Fruit fly (Drosophila melanogaster) whole organism, embryonic: ENCODE measurements around the gene CG33108.
A peak's percentile ranks its signal among the peaks of the same experiment; 100 is the strongest.

ENCODE experiments used
- Aef1 ChIP-seq: fragments of 200-800 bp; sonication (Bioruptor generic); IDR thresholded peaks from 3 replicates; pipeline ENCODE4 v1.3.6; 2022; ENCODE audit warnings: missing biosample characterization, missing genetic modification characterization
- Bgb ChIP-seq: fragments of 200-800 bp; sonication (Bioruptor generic); IDR thresholded peaks from 2 replicates; pipeline ENCODE4 v1.3.6; 2022; ENCODE audit warnings: missing biosample characterization, missing genetic modification characterization; ENCODE audit not compliant: partially characterized antibody
- Blimp-1 ChIP-seq: fragments of 200-800 bp; sonication (Bioruptor generic); optimal IDR thresholded peaks from 3 replicates; lab custom pipeline; 2018; ENCODE audit warnings: missing biosample characterization, missing genetic modification characterization, mild to moderate bottlenecking, moderate library complexity, missing genetic modification reagents
- CG10979 ChIP-seq: fragments of 200-800 bp; sonication (Bioruptor generic); optimal IDR thresholded peaks from 2 replicates; lab custom pipeline; 2018; ENCODE audit warnings: missing biosample characterization, mild to moderate bottlenecking, missing genetic modification characterization, moderate library complexity
- CG11504 ChIP-seq: fragments of 200-800 bp; sonication (Bioruptor generic); optimal IDR thresholded peaks from 3 replicates; lab custom pipeline; 2019; ENCODE audit warnings: missing biosample characterization, mild to moderate bottlenecking, missing genetic modification characterization, moderate library complexity
- CG11696 ChIP-seq: fragments of 200-800 bp; sonication (Bioruptor generic); IDR thresholded peaks from 2 replicates; pipeline ENCODE4 v1.3.6; 2022; ENCODE audit warnings: missing biosample characterization, missing genetic modification characterization
- CG12071 ChIP-seq: fragments of 200-800 bp; sonication (Bioruptor generic); optimal IDR thresholded peaks from 3 replicates; lab custom pipeline; 2018; ENCODE audit warnings: missing biosample characterization, mild to moderate bottlenecking, missing genetic modification characterization
- CG12155 ChIP-seq: fragments of 200-800 bp; sonication (Bioruptor generic); optimal IDR thresholded peaks from 3 replicates; lab custom pipeline; 2016; ENCODE audit warnings: missing biosample characterization, missing genetic modification characterization
- CG12942 ChIP-seq: fragments of 200-800 bp; sonication (Bioruptor generic); optimal IDR thresholded peaks from 3 replicates; lab custom pipeline; 2016; ENCODE audit warnings: missing biosample characterization, missing genetic modification characterization
- CG14441 ChIP-seq: fragments of 200-800 bp; sonication (Bioruptor generic); IDR thresholded peaks from 2 replicates; pipeline ENCODE4 v1.3.6; 2022; ENCODE audit warnings: missing biosample characterization, missing genetic modification characterization
- CG18476 ChIP-seq: fragments of 200-800 bp; sonication (Bioruptor generic); optimal IDR thresholded peaks from 2 replicates; lab custom pipeline; 2016; ENCODE audit warnings: missing biosample characterization, mild to moderate bottlenecking, missing genetic modification characterization
- CG18619 ChIP-seq: fragments of 200-800 bp; sonication (Bioruptor generic); optimal IDR thresholded peaks from 3 replicates; lab custom pipeline; 2017; ENCODE audit warnings: missing biosample characterization, mild to moderate bottlenecking, missing genetic modification characterization
- CG33213 ChIP-seq: fragments of 200-800 bp; sonication (Bioruptor generic); optimal IDR thresholded peaks from 3 replicates; lab custom pipeline; 2016; ENCODE audit warnings: missing biosample characterization, missing genetic modification characterization
- CG34224 ChIP-seq: fragments of 200-800 bp; sonication (Bioruptor generic); IDR thresholded peaks from 3 replicates; pipeline ENCODE4 v1.3.6; 2022; ENCODE audit warnings: missing biosample characterization, missing genetic modification characterization; ENCODE audit not compliant: partially characterized antibody
- CG4282 ChIP-seq: fragments of 200-800 bp; sonication (Bioruptor generic); optimal IDR thresholded peaks from 2 replicates; lab custom pipeline; 2016; ENCODE audit warnings: missing biosample characterization, missing genetic modification characterization
- CG6254 ChIP-seq: fragments of 200-800 bp; sonication (Bioruptor generic); optimal IDR thresholded peaks from 3 replicates; lab custom pipeline; 2017; ENCODE audit warnings: mild to moderate bottlenecking, missing biosample characterization, missing genetic modification reagents, missing genetic modification characterization
- CG7987 ChIP-seq: fragments of 200-800 bp; sonication (Bioruptor generic); optimal IDR thresholded peaks from 2 replicates; lab custom pipeline; 2018; ENCODE audit warnings: missing biosample characterization, mild to moderate bottlenecking, missing genetic modification characterization, moderate library complexity
- CG8290 ChIP-seq, 3 experiments: fragments of 200-800 bp; sonication (Bioruptor generic); optimal IDR thresholded peaks; 2 replicates each; lab custom pipeline; 2016 to 2019; ENCODE audit warnings: missing biosample characterization in 3 of 3, missing genetic modification characterization in 3 of 3, mild to moderate bottlenecking in 2 of 3, moderate library complexity in 1 of 3
- CG9932 ChIP-seq: fragments of 200-800 bp; sonication (Bioruptor generic); IDR thresholded peaks from 2 replicates; pipeline ENCODE4 v1.3.6; 2022; ENCODE audit warnings: missing biosample characterization, missing genetic modification characterization
- Chrac-16 ChIP-seq: fragments of 200-800 bp; sonication (Bioruptor generic); optimal IDR thresholded peaks from 3 replicates; lab custom pipeline; 2016; ENCODE audit warnings: missing biosample characterization, missing genetic modification characterization
- ERR ChIP-seq: fragments of 200-800 bp; sonication (Bioruptor generic); optimal IDR thresholded peaks from 2 replicates; lab custom pipeline; 2016; ENCODE audit warnings: missing biosample characterization, missing genetic modification characterization
- Fer3 ChIP-seq: fragments of 200-800 bp; sonication (Bioruptor generic); optimal IDR thresholded peaks from 2 replicates; lab custom pipeline; 2018; ENCODE audit warnings: missing biosample characterization, mild to moderate bottlenecking, missing genetic modification characterization, moderate library complexity
- GATAe ChIP-seq: fragments of 200-800 bp; sonication (Bioruptor generic); conservative IDR thresholded peaks from 2 replicates; pipeline ENCODE4 v1.3.6; 2022; ENCODE audit warnings: missing biosample characterization, missing genetic modification characterization
- HHEX ChIP-seq: fragments of 200-800 bp; sonication (Bioruptor generic); optimal IDR thresholded peaks from 3 replicates; lab custom pipeline; 2017; ENCODE audit warnings: missing biosample characterization, mild to moderate bottlenecking, missing genetic modification characterization, missing genetic modification reagents
- HLH4C ChIP-seq: fragments of 200-800 bp; sonication (Bioruptor generic); IDR thresholded peaks from 3 replicates; pipeline ENCODE4 v1.3.6; 2022; ENCODE audit warnings: missing biosample characterization, missing genetic modification characterization; ENCODE audit not compliant: partially characterized antibody
- MBD-R2 ChIP-seq: fragments of 200-800 bp; sonication (Bioruptor generic); IDR thresholded peaks from 2 replicates; pipeline ENCODE4 v1.3.6; 2022; ENCODE audit warnings: missing biosample characterization, missing genetic modification characterization
- MESR4 ChIP-seq: fragments of 200-800 bp; sonication (Bioruptor generic); optimal IDR thresholded peaks from 2 replicates; lab custom pipeline; 2018; ENCODE audit warnings: missing biosample characterization, mild to moderate bottlenecking, missing genetic modification characterization, moderate library complexity
- MTF-1 ChIP-seq: fragments of 200-800 bp; sonication (Bioruptor generic); optimal IDR thresholded peaks from 2 replicates; lab custom pipeline; 2018; ENCODE audit warnings: missing biosample characterization, mild to moderate bottlenecking, missing genetic modification characterization, borderline replicate concordance
- Meics ChIP-seq: fragments of 200-800 bp; sonication (Bioruptor generic); optimal IDR thresholded peaks from 2 replicates; lab custom pipeline; 2017; ENCODE audit warnings: missing biosample characterization, mild to moderate bottlenecking, missing genetic modification characterization
- Sry-β ChIP-seq: fragments of 200-800 bp; sonication (Bioruptor generic); optimal IDR thresholded peaks from 2 replicates; lab custom pipeline; 2018; ENCODE audit warnings: missing biosample characterization, mild to moderate bottlenecking, missing genetic modification characterization, moderate library complexity
- TFAM ChIP-seq: fragments of 200-800 bp; sonication (Bioruptor generic); optimal IDR thresholded peaks from 2 replicates; lab custom pipeline; 2017; ENCODE audit warnings: missing biosample characterization, missing genetic modification characterization, inconsistent platforms
- amos ChIP-seq: fragments of 200-800 bp; sonication (Bioruptor generic); IDR thresholded peaks from 2 replicates; pipeline ENCODE4 v1.3.6; 2022; ENCODE audit warnings: missing biosample characterization, missing genetic modification characterization; ENCODE audit not compliant: partially characterized antibody
- ap ChIP-seq: fragments of 200-800 bp; sonication (Bioruptor generic); IDR thresholded peaks from 2 replicates; pipeline ENCODE4 v1.3.6; 2022; ENCODE audit warnings: missing biosample characterization, missing genetic modification characterization
- ato ChIP-seq: fragments of 200-800 bp; sonication (Bioruptor generic); IDR thresholded peaks from 2 replicates; pipeline ENCODE4 v1.3.6; 2022; ENCODE audit warnings: missing biosample characterization, missing genetic modification characterization; ENCODE audit not compliant: partially characterized antibody
- az2 ChIP-seq: fragments of 200-800 bp; sonication (Bioruptor generic); optimal IDR thresholded peaks from 3 replicates; lab custom pipeline; 2016; ENCODE audit warnings: missing biosample characterization, missing genetic modification characterization
- crc ChIP-seq: fragments of 200-800 bp; sonication (Bioruptor generic); optimal IDR thresholded peaks from 2 replicates; lab custom pipeline; 2016; ENCODE audit warnings: missing biosample characterization, missing genetic modification characterization
- ems ChIP-seq: fragments of 200-800 bp; sonication (Bioruptor generic); optimal IDR thresholded peaks from 3 replicates; lab custom pipeline; 2016; ENCODE audit warnings: missing biosample characterization, missing genetic modification characterization
- ftz-f1 ChIP-seq: fragments of 200-800 bp; sonication (Bioruptor generic); optimal IDR thresholded peaks from 2 replicates; lab custom pipeline; 2016; ENCODE audit warnings: missing biosample characterization, missing genetic modification characterization
- hb ChIP-seq: fragments of 200-800 bp; sonication (Bioruptor generic); IDR thresholded peaks from 3 replicates; pipeline ENCODE4 v1.3.6; 2022; ENCODE audit warnings: missing biosample characterization, missing genetic modification characterization; ENCODE audit not compliant: partially characterized antibody
- hkb ChIP-seq, 2 experiments: fragments of 200-800 bp in 1 of 2; fragments of >200 bp in 1 of 2; sonication (Bioruptor generic) in 1 of 2; IDR thresholded peaks in 1 of 2; optimal IDR thresholded peaks in 1 of 2; 2 replicates each; pipeline versions ENCODE4 v1.3.6 to Lab custom; 2017 to 2022; ENCODE audit warnings: missing biosample characterization in 1 of 2, missing genetic modification characterization in 1 of 2
- kni ChIP-seq: fragments of 200-800 bp; sonication (Bioruptor generic); optimal IDR thresholded peaks from 3 replicates; lab custom pipeline; 2017; ENCODE audit warnings: mild to moderate bottlenecking, missing biosample characterization, missing genetic modification reagents, missing genetic modification characterization
- lov ChIP-seq, 2 experiments: fragments of 200-800 bp in 1 of 2; fragments of >200 bp in 1 of 2; sonication (Bioruptor generic) in 1 of 2; IDR thresholded peaks in 1 of 2; optimal IDR thresholded peaks in 1 of 2; 2 replicates in 1 of 2; 3 replicates in 1 of 2; pipeline versions ENCODE4 v1.3.6 to Lab custom; 2017 to 2022; ENCODE audit warnings: missing biosample characterization in 1 of 2, missing genetic modification characterization in 1 of 2
- onecut ChIP-seq: fragments of 200-800 bp; sonication (Bioruptor generic); IDR thresholded peaks from 2 replicates; pipeline ENCODE4 v1.3.6; 2022; ENCODE audit warnings: missing biosample characterization, missing genetic modification characterization
- run ChIP-seq: fragments of 200-800 bp; sonication (Bioruptor generic); optimal IDR thresholded peaks from 3 replicates; lab custom pipeline; 2018; ENCODE audit warnings: missing biosample characterization, mild to moderate bottlenecking, missing genetic modification characterization
- schlank ChIP-seq: fragments of 200-800 bp; sonication (Bioruptor generic); optimal IDR thresholded peaks from 2 replicates; lab custom pipeline; 2018; ENCODE audit warnings: missing biosample characterization, mild to moderate bottlenecking, missing genetic modification characterization
- tna ChIP-seq: fragments of 200-800 bp; sonication (Bioruptor generic); IDR thresholded peaks from 2 replicates; pipeline ENCODE4 v1.3.6; 2022; ENCODE audit warnings: missing biosample characterization, missing genetic modification characterization; ENCODE audit not compliant: partially characterized antibody
- vvl ChIP-seq: fragments of 200-800 bp; sonication (Bioruptor generic); IDR thresholded peaks from 2 replicates; pipeline ENCODE4 v1.3.6; 2022; ENCODE audit warnings: missing biosample characterization, missing genetic modification characterization

Gene CG33108

dm6 chr3R:24025715-24026467 is 30.4 kb downstream of the CG33108 start (continued):
- TF ChIP-seq schlank (tag; lab: Kevin White, UChicago) (no peak), CG18476 (no peak), MTF-1 (GFP tag; lab: Kevin White, UChicago) (no peak), CG34224 (GFP tag; lab: Robert Waterston, UW) (no peak), ftz-f1 (GFP tag; lab: Kevin White, UChicago) (no peak), CG6254 (GFP tag; lab: Kevin White, UChicago) (no peak), Aef1 (GFP tag; lab: Robert Waterston, UW) (no peak), hb (GFP tag; lab: Robert Waterston, UW) (no peak), CG12155 (no peak), CG4282 (GFP tag; lab: Kevin White, UChicago) (no peak), HLH4C (no peak), Blimp-1 (no peak), CG11504 (peak; percentile 66), MESR4 (GFP tag; lab: Kevin White, UChicago) (no peak), CG12942 (no peak), run (tag; lab: Kevin White, UChicago) (no peak), Chrac-16 (GFP tag; lab: Kevin White, UChicago) (peak; percentile 18), amos (GFP tag; lab: Robert Waterston, UW) (no peak), az2 (GFP tag; lab: Kevin White, UChicago) (peak; percentile 13), TFAM (GFP tag; lab: Kevin White, UChicago) (no peak), CG7987 (GFP tag; lab: Kevin White, UChicago) (no peak), CG18619 (GFP tag; lab: Kevin White, UChicago) (peak; percentile 13), Fer3 (tag; lab: Kevin White, UChicago) (no peak), GATAe (GFP tag; lab: Robert Waterston, UW) (no peak), crc (GFP tag; lab: Kevin White, UChicago) (no peak), Bgb (no peak), ERR (no peak), CG11696 (GFP tag; lab: Robert Waterston, UW) (0 out of 2 replicates have a peak, but pooled peaks have one; percentile 15), CG33213 (GFP tag; lab: Kevin White, UChicago) (no peak), kni (GFP tag; lab: Kevin White, UChicago) (no peak), ato (GFP tag; lab: Robert Waterston, UW) (no peak), CG9932 (no peak), MBD-R2 (GFP tag; lab: Robert Waterston, UW) (no peak), hkb (optimal IDR thresholded peaks at IDR 0.05; lab: Kevin White, UChicago) (no peak), hkb (GFP tag; IDR thresholded peaks at IDR 0.05; lab: Robert Waterston, UW) (peak; percentile 42; the same call in 1 of the 2 replicates), onecut (GFP tag; lab: Robert Waterston, UW) (no peak), lov (optimal IDR thresholded peaks at IDR 0.05; lab: Kevin White, UChicago) (no peak), lov (GFP tag; IDR thresholded peaks at IDR 0.05; lab: Robert Waterston, UW) (no peak), CG8290 (GFP tag; optimal IDR thresholded peaks at IDR 0.05; lab: Kevin White, UChicago) (no peak), CG8290 (tag; optimal IDR thresholded peaks at IDR 0.05; lab: Kevin White, UChicago) (peak in 1 of 2 experiments; percentile 29), ems (GFP tag; lab: Kevin White, UChicago) (no peak), HHEX (peak; percentile 10), ap (GFP tag; lab: Robert Waterston, UW) (peak; percentile 25; the same call in 1 of the 2 replicates), vvl (peak; percentile 58), CG10979 (tag; lab: Kevin White, UChicago) (peak; percentile 13), tna (GFP tag; lab: Robert Waterston, UW) (no peak), CG14441 (GFP tag; lab: Robert Waterston, UW) (peak; percentile 32; the same call in 1 of the 2 replicates), CG12071 (GFP tag; lab: Kevin White, UChicago) (no peak), Meics (peak; percentile 9), Sry-β (GFP tag; lab: Kevin White, UChicago) (no peak)
